Comparison of ENCODE assay signal across 1 fruit fly cellular context in the genomic region with DNA sequence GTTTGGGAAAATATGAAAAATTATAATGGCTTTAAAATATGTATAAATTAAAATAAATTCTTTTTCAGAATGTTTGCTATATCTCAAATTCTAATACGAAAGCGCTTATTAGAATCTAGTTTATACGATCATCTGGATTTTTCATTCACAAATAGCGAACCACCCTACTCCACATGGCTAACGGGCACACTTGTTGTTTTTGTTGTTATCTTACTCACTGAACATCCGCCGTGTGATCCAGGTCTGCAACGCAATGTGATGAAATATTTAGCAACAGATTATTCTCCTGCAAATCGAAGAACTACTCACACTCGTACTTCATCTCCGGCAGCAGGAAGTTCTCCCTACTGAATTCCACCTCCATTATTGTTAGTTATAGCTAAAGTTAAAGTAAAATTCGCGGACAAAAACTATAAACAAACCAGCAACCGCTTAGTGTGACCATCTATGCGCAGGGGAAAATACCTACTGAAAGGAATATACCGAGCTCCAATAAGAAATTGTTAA.
TF ChIP-seq lines count a peak whose summit lies in the region.

A gene (minus strand): TSS at position 472 of the 507 bp plus-strand sequence.

TF ChIP-seq in whole organism, embryonic, 481 proteins besides CTCF, POLR2A, EP300 and RAD21 (continued from another document and continues in another):
- no peak for TF ChIP-seq NK7.1 (GFP tag; optimal IDR thresholded peaks at IDR 0.05; lab: Kevin White, UChicago)
- peak; percentile 51 for TF ChIP-seq CG10543 (GFP tag; optimal IDR thresholded peaks at IDR 0.05; lab: Kevin White, UChicago)
- TF ChIP-seq bowl (GFP tag; IDR thresholded peaks at IDR 0.05; lab: Robert Waterston, UW), result peak; percentile 53; the same call in 1 of the 2 replicates
- peak; percentile 48 for TF ChIP-seq gro (GFP tag; optimal IDR thresholded peaks at IDR 0.05; lab: Kevin White, UChicago)
- no peak for TF ChIP-seq croc (GFP tag; conservative IDR thresholded peaks at IDR 0.05; lab: Robert Waterston, UW)
- TF ChIP-seq CG18764 (GFP tag; optimal IDR thresholded peaks at IDR 0.05; lab: Kevin White, UChicago), result peak; percentile 14
- no peak for TF ChIP-seq Sry-β (GFP tag; optimal IDR thresholded peaks at IDR 0.05; lab: Kevin White, UChicago)
- peak; percentile 34 for TF ChIP-seq CG4328 (GFP tag; optimal IDR thresholded peaks at IDR 0.05; lab: Kevin White, UChicago)
- TF ChIP-seq Oli (tag; optimal IDR thresholded peaks at IDR 0.05; lab: Kevin White, UChicago), result peak; percentile 14
- TF ChIP-seq C15 (GFP tag; IDR thresholded peaks at IDR 0.05; lab: Robert Waterston, UW), result 0 out of 3 replicates have a peak, but pooled peaks have one; percentile 11
- TF ChIP-seq grau (tag; optimal IDR thresholded peaks at IDR 0.05; lab: Kevin White, UChicago), result peak; percentile 70
- TF ChIP-seq run (tag; optimal IDR thresholded peaks at IDR 0.05; lab: Kevin White, UChicago), result peak; percentile 3
- TF ChIP-seq Max (GFP tag; optimal IDR thresholded peaks at IDR 0.05; lab: Kevin White, UChicago), result peak; percentile 23
- peak; percentile 53 for TF ChIP-seq slbo (GFP tag; IDR thresholded peaks at IDR 0.05; lab: Robert Waterston, UW)
- TF ChIP-seq Nf-YC (tag; optimal IDR thresholded peaks at IDR 0.05; lab: Kevin White, UChicago), result peak; percentile 63
- TF ChIP-seq tin (GFP tag; optimal IDR thresholded peaks at IDR 0.05; lab: Kevin White, UChicago), result peak; percentile 33
- peak; percentile 16 for TF ChIP-seq slp2 (GFP tag; optimal IDR thresholded peaks at IDR 0.05; lab: Kevin White, UChicago)
- TF ChIP-seq stc (GFP tag; IDR thresholded peaks at IDR 0.05; lab: Robert Waterston, UW), result peak; percentile 33; the same call in 1 of the 2 replicates
- no peak for TF ChIP-seq CG3163 (GFP tag; optimal IDR thresholded peaks at IDR 0.05; lab: Kevin White, UChicago)
- peak; percentile 48 for TF ChIP-seq CG15601 (tag; optimal IDR thresholded peaks at IDR 0.05; lab: Kevin White, UChicago)
- peak; percentile 77 for TF ChIP-seq PHDP (tag; optimal IDR thresholded peaks at IDR 0.05; lab: Kevin White, UChicago)
- peak; percentile 63 for TF ChIP-seq CG13424 (tag; optimal IDR thresholded peaks at IDR 0.05; lab: Kevin White, UChicago)
- TF ChIP-seq Dip3 (GFP tag; optimal IDR thresholded peaks at IDR 0.05; lab: Kevin White, UChicago), result no peak
- peak; percentile 30 for TF ChIP-seq trem (tag; optimal IDR thresholded peaks at IDR 0.05; lab: Kevin White, UChicago)
- TF ChIP-seq CG5180 (GFP tag; optimal IDR thresholded peaks at IDR 0.05; lab: Kevin White, UChicago), result peak; percentile 20
- peak; percentile 22 for TF ChIP-seq CG1529 (GFP tag; optimal IDR thresholded peaks at IDR 0.05; lab: Kevin White, UChicago)
- no peak for TF ChIP-seq CG7928 (GFP tag; optimal IDR thresholded peaks at IDR 0.05; lab: Kevin White, UChicago)
- TF ChIP-seq chif (GFP tag; optimal IDR thresholded peaks at IDR 0.05; lab: Kevin White, UChicago), result peak in 1 of 2 experiments; percentile 15
- no peak for TF ChIP-seq repo (GFP tag; optimal IDR thresholded peaks at IDR 0.05; lab: Kevin White, UChicago)
- TF ChIP-seq nmo (GFP tag; optimal IDR thresholded peaks at IDR 0.05; lab: Kevin White, UChicago), result peak; percentile 52
- no peak for TF ChIP-seq bigmax (GFP tag; optimal IDR thresholded peaks at IDR 0.05; lab: Kevin White, UChicago)
- TF ChIP-seq CG10147 (GFP tag; optimal IDR thresholded peaks at IDR 0.05; lab: Kevin White, UChicago), result peak; percentile 42
- no peak for TF ChIP-seq CG8281 (tag; optimal IDR thresholded peaks at IDR 0.05; lab: Kevin White, UChicago)
- TF ChIP-seq BEAF-32 (GFP tag; optimal IDR thresholded peaks at IDR 0.05; lab: Kevin White, UChicago), result peak; percentile 36
- TF ChIP-seq en (GFP tag; optimal IDR thresholded peaks at IDR 0.05; lab: Kevin White, UChicago), result no peak
- TF ChIP-seq CG18599 (GFP tag; optimal IDR thresholded peaks at IDR 0.05; lab: Kevin White, UChicago), result no peak
- peak; percentile 71 for TF ChIP-seq CG11504 (tag; optimal IDR thresholded peaks at IDR 0.05; lab: Kevin White, UChicago)
- TF ChIP-seq Poxn (GFP tag; IDR thresholded peaks at IDR 0.05; lab: Robert Waterston, UW), result no peak
- TF ChIP-seq Chrac-16 (GFP tag; optimal IDR thresholded peaks at IDR 0.05; lab: Kevin White, UChicago), result peak; percentile 39
- no peak for TF ChIP-seq esg (GFP tag; conservative IDR thresholded peaks at IDR 0.05; lab: Robert Waterston, UW)
- TF ChIP-seq az2 (GFP tag; optimal IDR thresholded peaks at IDR 0.05; lab: Kevin White, UChicago), result peak; percentile 10
- TF ChIP-seq klu (GFP tag; IDR thresholded peaks at IDR 0.05; lab: Robert Waterston, UW), result no peak
- TF ChIP-seq Sox102F (GFP tag; optimal IDR thresholded peaks at IDR 0.05; lab: Kevin White, UChicago), result no peak
- peak; percentile 7 for TF ChIP-seq NC2β (GFP tag; optimal IDR thresholded peaks at IDR 0.05; lab: Kevin White, UChicago)
- TF ChIP-seq fd96Cb (tag; optimal IDR thresholded peaks at IDR 0.05; lab: Kevin White, UChicago), result peak; percentile 34
- no peak for TF ChIP-seq Mad (GFP tag; optimal IDR thresholded peaks at IDR 0.05; lab: Kevin White, UChicago)
- TF ChIP-seq org-1 (GFP tag; optimal IDR thresholded peaks at IDR 0.05; lab: Kevin White, UChicago), result no peak
- peak; percentile 14 for TF ChIP-seq CG2875 (GFP tag; optimal IDR thresholded peaks at IDR 0.05; lab: Kevin White, UChicago)
- TF ChIP-seq Ptx1 (GFP tag; IDR thresholded peaks at IDR 0.05; lab: Robert Waterston, UW), result no peak
- TF ChIP-seq unc-4 (GFP tag; IDR thresholded peaks at IDR 0.05; lab: Robert Waterston, UW; ENCODE audit: partially characterized antibody), result no peak
- TF ChIP-seq CG4820 (GFP tag; optimal IDR thresholded peaks at IDR 0.05; lab: Kevin White, UChicago), result peak; percentile 9
- TF ChIP-seq chm (GFP tag; IDR thresholded peaks at IDR 0.05; lab: Robert Waterston, UW), result peak; percentile 60; the same call in 1 of the 2 replicates
- no peak for TF ChIP-seq gsb-n (tag; optimal IDR thresholded peaks at IDR 0.05; lab: Kevin White, UChicago)
- TF ChIP-seq sima (GFP tag; optimal IDR thresholded peaks at IDR 0.05; lab: Kevin White, UChicago), result no peak
- TF ChIP-seq BtbVII (GFP tag; optimal IDR thresholded peaks at IDR 0.05; lab: Kevin White, UChicago), result peak; percentile 64
- peak; percentile 86 to 98 for TF ChIP-seq insv (GFP tag; optimal IDR thresholded peaks at IDR 0.05; lab: Kevin White, UChicago)
- no peak for TF ChIP-seq nau (GFP tag; optimal IDR thresholded peaks at IDR 0.05; lab: Kevin White, UChicago)
- TF ChIP-seq lola (GFP tag; optimal IDR thresholded peaks at IDR 0.05; lab: Kevin White, UChicago), result peak in 1 of 3 experiments; percentile 18
- TF ChIP-seq CG12219 (GFP tag; optimal IDR thresholded peaks at IDR 0.05; lab: Kevin White, UChicago), result peak; percentile 51
- peak; percentile 73 for TF ChIP-seq nom (GFP tag; optimal IDR thresholded peaks at IDR 0.05; lab: Kevin White, UChicago)
- TF ChIP-seq CG10209 (GFP tag; optimal IDR thresholded peaks at IDR 0.05; lab: Kevin White, UChicago), result peak; percentile 2
- no peak for TF ChIP-seq gcm2 (GFP tag; optimal IDR thresholded peaks at IDR 0.05; lab: Kevin White, UChicago)
- no peak for TF ChIP-seq TFAM (GFP tag; optimal IDR thresholded peaks at IDR 0.05; lab: Kevin White, UChicago)
- peak; percentile 64 for TF ChIP-seq Xbp1 (GFP tag; optimal IDR thresholded peaks at IDR 0.05; lab: Kevin White, UChicago)
- peak; percentile 60 for TF ChIP-seq caup (GFP tag; optimal IDR thresholded peaks at IDR 0.05; lab: Kevin White, UChicago; ENCODE audit: severe bottlenecking)
- peak; percentile 13 for TF ChIP-seq dmrt11E (tag; optimal IDR thresholded peaks at IDR 0.05; lab: Kevin White, UChicago)
- TF ChIP-seq Scr (GFP tag; IDR thresholded peaks at IDR 0.05; lab: Robert Waterston, UW; ENCODE audit: partially characterized antibody), result peak; percentile 12; the same call in 1 of the 2 replicates
- TF ChIP-seq CG13287 (GFP tag; IDR thresholded peaks at IDR 0.05; lab: Robert Waterston, UW; ENCODE audit: partially characterized antibody), result peak; percentile 26; the same call in 1 of the 2 replicates
- peak; percentile 81 for TF ChIP-seq scrt (GFP tag; optimal IDR thresholded peaks at IDR 0.05; lab: Kevin White, UChicago)
- TF ChIP-seq sens-2 (GFP tag; IDR thresholded peaks at IDR 0.05; lab: Robert Waterston, UW), result 0 out of 2 replicates have a peak, but pooled peaks have one; percentile 25
- peak; percentile 20 for TF ChIP-seq Bteb2 (GFP tag; optimal IDR thresholded peaks at IDR 0.05; lab: Kevin White, UChicago)
- TF ChIP-seq tgo (GFP tag; IDR thresholded peaks at IDR 0.05; lab: Robert Waterston, UW), result peak; percentile 23; the same call in 1 of the 3 replicates
- no peak for TF ChIP-seq CG33213 (GFP tag; optimal IDR thresholded peaks at IDR 0.05; lab: Kevin White, UChicago)
- peak; percentile 79 for TF ChIP-seq CG8924 (tag; optimal IDR thresholded peaks at IDR 0.05; lab: Kevin White, UChicago)
- TF ChIP-seq seq (GFP tag; IDR thresholded peaks at IDR 0.05; lab: Robert Waterston, UW), result 0 out of 2 replicates have a peak, but pooled peaks have one; percentile 38
- peak; percentile 77 for TF ChIP-seq gfzf (GFP tag; optimal IDR thresholded peaks at IDR 0.05; lab: Kevin White, UChicago)
- TF ChIP-seq CG15269 (tag; optimal IDR thresholded peaks at IDR 0.05; lab: Kevin White, UChicago), result peak; percentile 67
- peak; percentile 43 for TF ChIP-seq CG1603 (tag; optimal IDR thresholded peaks at IDR 0.05; lab: Kevin White, UChicago)
- peak; percentile 62 for TF ChIP-seq CG17359 (tag; optimal IDR thresholded peaks at IDR 0.05; lab: Kevin White, UChicago)
- peak; percentile 58 for TF ChIP-seq stwl (tag; optimal IDR thresholded peaks at IDR 0.05; lab: Kevin White, UChicago)
- TF ChIP-seq lilli (GFP tag; optimal IDR thresholded peaks at IDR 0.05; lab: Kevin White, UChicago), result peak; percentile 51
- TF ChIP-seq CG8478 (optimal IDR thresholded peaks at IDR 0.05; lab: Kevin White, UChicago), result no peak
- TF ChIP-seq Pdp1 (GFP tag; optimal IDR thresholded peaks at IDR 0.05; lab: Kevin White, UChicago), result peak in 1 of 2 experiments; percentile 4
- peak; percentile 54; the same call in 2 of the 3 replicates for TF ChIP-seq ci (GFP tag; IDR thresholded peaks at IDR 0.05; lab: Robert Waterston, UW)
- TF ChIP-seq H2.0 (GFP tag; IDR thresholded peaks at IDR 0.05; lab: Robert Waterston, UW), result 0 out of 2 replicates have a peak, but pooled peaks have one; percentile 30
- TF ChIP-seq Dp (GFP tag; optimal IDR thresholded peaks at IDR 0.05; lab: Kevin White, UChicago), result peak; percentile 59
- peak; percentile 6 for TF ChIP-seq CG9437 (GFP tag; optimal IDR thresholded peaks at IDR 0.05; lab: Kevin White, UChicago)
- peak; percentile 43 to 57 for TF ChIP-seq bsh (GFP tag; optimal IDR thresholded peaks at IDR 0.05; lab: Kevin White, UChicago)
- TF ChIP-seq CG10366 (GFP tag; IDR thresholded peaks at IDR 0.05; lab: Robert Waterston, UW), result peak; percentile 34
- no peak for TF ChIP-seq da (GFP tag; optimal IDR thresholded peaks at IDR 0.05; lab: Kevin White, UChicago)
- TF ChIP-seq CG7786 (GFP tag; optimal IDR thresholded peaks at IDR 0.05; lab: Kevin White, UChicago), result no peak
- TF ChIP-seq kay (GFP tag; optimal IDR thresholded peaks at IDR 0.05; lab: Kevin White, UChicago), result peak; percentile 37
- TF ChIP-seq nerfin-2 (GFP tag; IDR thresholded peaks at IDR 0.05; lab: Robert Waterston, UW; ENCODE audit: partially characterized antibody), result no peak
- peak; percentile 65 for TF ChIP-seq dmrt99B (tag; optimal IDR thresholded peaks at IDR 0.05; lab: Kevin White, UChicago)
- TF ChIP-seq mirr (GFP tag; optimal IDR thresholded peaks at IDR 0.05; lab: Kevin White, UChicago), result peak; percentile 40
- no peak for TF ChIP-seq dati (GFP tag; IDR thresholded peaks at IDR 0.05; lab: Robert Waterston, UW)
- no peak for TF ChIP-seq hkb (optimal IDR thresholded peaks at IDR 0.05; lab: Kevin White, UChicago)
- TF ChIP-seq hkb (GFP tag; IDR thresholded peaks at IDR 0.05; lab: Robert Waterston, UW), result peak; percentile 74
- no peak for TF ChIP-seq Tbp (GFP tag; optimal IDR thresholded peaks at IDR 0.05; lab: Kevin White, UChicago)
- peak; percentile 42 for TF ChIP-seq CG31365 (tag; optimal IDR thresholded peaks at IDR 0.05; lab: Kevin White, UChicago)
- TF ChIP-seq Abd-B (GFP tag; optimal IDR thresholded peaks at IDR 0.05; lab: Kevin White, UChicago), result no peak
- TF ChIP-seq CG4404 (GFP tag; IDR thresholded peaks at IDR 0.05; lab: Robert Waterston, UW), result no peak
- TF ChIP-seq twi (tag; optimal IDR thresholded peaks at IDR 0.05; lab: Kevin White, UChicago), result peak; percentile 40
- TF ChIP-seq ind (GFP tag; optimal IDR thresholded peaks at IDR 0.05; lab: Kevin White, UChicago), result peak; percentile 45
- TF ChIP-seq onecut (GFP tag; IDR thresholded peaks at IDR 0.05; lab: Robert Waterston, UW), result peak; percentile 51
- no peak for TF ChIP-seq CG32767 (GFP tag; IDR thresholded peaks at IDR 0.05; lab: Robert Waterston, UW)
- TF ChIP-seq wor (GFP tag; IDR thresholded peaks at IDR 0.05; lab: Robert Waterston, UW), result no peak
- TF ChIP-seq CG17186 (GFP tag; optimal IDR thresholded peaks at IDR 0.05; lab: Kevin White, UChicago), result peak; percentile 13
- peak; percentile 66 for TF ChIP-seq CG2120 (GFP tag; optimal IDR thresholded peaks at IDR 0.05; lab: Kevin White, UChicago)
- peak; percentile 81 for TF ChIP-seq CG13296 (GFP tag; optimal IDR thresholded peaks at IDR 0.05; lab: Kevin White, UChicago)
- TF ChIP-seq CG12104 (GFP tag; optimal IDR thresholded peaks at IDR 0.05; lab: Kevin White, UChicago), result no peak
- TF ChIP-seq CG11723 (GFP tag; optimal IDR thresholded peaks at IDR 0.05; lab: Kevin White, UChicago), result no peak
- TF ChIP-seq Bgb (GFP tag; IDR thresholded peaks at IDR 0.05; lab: Robert Waterston, UW; ENCODE audit: partially characterized antibody), result no peak
- TF ChIP-seq cwo (GFP tag; optimal IDR thresholded peaks at IDR 0.05; lab: Kevin White, UChicago), result peak; percentile 51
- TF ChIP-seq CG6683 (GFP tag; optimal IDR thresholded peaks at IDR 0.05; lab: Kevin White, UChicago), result peak; percentile 9
- no peak for TF ChIP-seq CG7963 (GFP tag; IDR thresholded peaks at IDR 0.05; lab: Robert Waterston, UW; ENCODE audit: partially characterized antibody)
- peak; percentile 26 for TF ChIP-seq CG4707 (GFP tag; optimal IDR thresholded peaks at IDR 0.05; lab: Kevin White, UChicago)
- TF ChIP-seq CG15479 (GFP tag; optimal IDR thresholded peaks at IDR 0.05; lab: Kevin White, UChicago), result no peak
- TF ChIP-seq Ets65A (GFP tag; lab: Kevin White, UChicago), result no peak
- TF ChIP-seq fd64A (GFP tag; optimal IDR thresholded peaks at IDR 0.05; lab: Kevin White, UChicago), result no peak
- no peak for TF ChIP-seq sisA (GFP tag; IDR thresholded peaks at IDR 0.05; lab: Robert Waterston, UW)
- TF ChIP-seq Hsf (GFP tag; optimal IDR thresholded peaks at IDR 0.05; lab: Kevin White, UChicago), result peak; percentile 45
- peak; percentile 28 for TF ChIP-seq CG8388 (GFP tag; optimal IDR thresholded peaks at IDR 0.05; lab: Kevin White, UChicago)
- TF ChIP-seq jumu (GFP tag; optimal IDR thresholded peaks at IDR 0.05; lab: Kevin White, UChicago), result no peak
